Fruit fly (Drosophila melanogaster) whole organism, larva: ENCODE results near the gene CG46318.
A peak's percentile ranks its signal among the peaks of the same experiment; 100 is the strongest.

Experiments used
- noc ChIP-seq: fragments of 200-800 bp; sonication (Bioruptor generic); optimal IDR thresholded peaks from 3 replicates; lab custom pipeline; 2019; ENCODE audit warnings: missing biosample characterization, mild to moderate bottlenecking, missing genetic modification characterization, moderate library complexity

CG46318 gene

DNA sequence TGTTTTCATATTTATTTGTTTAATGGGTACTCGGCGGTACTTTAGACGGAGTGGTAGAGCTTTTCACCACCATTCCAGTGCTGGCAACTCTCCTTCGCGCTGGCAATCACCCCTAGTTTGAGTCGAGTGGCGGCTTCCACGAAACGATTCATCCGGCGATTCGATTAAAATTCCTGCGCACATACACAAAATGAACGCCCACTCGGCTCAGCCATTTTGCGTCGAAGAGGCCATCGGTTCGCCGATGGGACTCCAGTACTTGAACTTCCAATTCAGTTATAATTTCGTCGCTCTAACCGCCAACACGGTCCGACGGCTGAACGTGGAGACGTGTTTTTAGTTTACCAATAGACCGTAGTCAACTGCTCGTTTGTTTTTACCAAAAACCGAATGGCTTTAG, at the start of gene CG46318, which contains the start of gene ChT:
Gene CG46318, plus strand, starts transcription at position 273 of the 400 bp plus-strand sequence.
Gene ChT, plus strand, starts transcription at position 273 of the 400 bp plus-strand sequence.
- no peak for TF ChIP-seq noc

DNA sequence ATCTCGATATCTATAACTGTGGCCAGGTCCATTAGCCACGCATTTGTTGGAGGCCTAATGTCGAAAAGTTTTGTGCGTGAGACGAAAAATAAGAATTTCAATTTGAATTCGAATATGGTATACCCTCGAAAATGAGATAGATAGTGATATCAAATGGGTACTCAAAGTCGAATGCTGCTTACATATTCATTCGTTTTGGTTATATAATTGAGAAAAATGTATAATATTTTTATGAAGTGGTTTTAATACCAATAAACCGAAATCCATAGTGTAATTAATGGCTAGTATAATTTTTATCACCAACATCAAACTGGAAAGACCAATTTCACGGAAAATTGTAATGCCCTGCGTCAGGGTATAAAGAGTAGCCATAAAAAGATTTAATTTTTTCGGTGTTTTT, 47.3 kb upstream of the CG46318 start:
- TF ChIP-seq noc = no peak

DNA sequence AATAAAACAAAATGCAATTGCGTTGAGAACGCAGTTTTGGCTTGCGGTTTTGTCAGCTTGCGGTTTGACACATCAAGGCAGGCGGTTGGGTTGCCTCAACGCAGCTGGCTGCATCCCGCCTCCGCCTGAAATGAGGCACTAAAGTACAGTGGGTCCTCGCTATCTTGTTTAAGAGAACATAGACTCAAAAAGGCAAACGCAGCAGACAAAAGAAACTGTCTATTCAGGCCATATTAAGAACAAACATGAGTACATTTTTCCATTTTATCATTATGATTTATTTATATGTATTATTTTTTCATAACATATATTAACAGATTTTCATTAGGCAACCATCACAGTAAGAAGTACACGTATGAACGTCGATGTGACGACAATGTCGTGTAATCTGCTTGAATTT, 40.7 kb upstream of the CG46318 start:
- no peak for TF ChIP-seq noc

DNA sequence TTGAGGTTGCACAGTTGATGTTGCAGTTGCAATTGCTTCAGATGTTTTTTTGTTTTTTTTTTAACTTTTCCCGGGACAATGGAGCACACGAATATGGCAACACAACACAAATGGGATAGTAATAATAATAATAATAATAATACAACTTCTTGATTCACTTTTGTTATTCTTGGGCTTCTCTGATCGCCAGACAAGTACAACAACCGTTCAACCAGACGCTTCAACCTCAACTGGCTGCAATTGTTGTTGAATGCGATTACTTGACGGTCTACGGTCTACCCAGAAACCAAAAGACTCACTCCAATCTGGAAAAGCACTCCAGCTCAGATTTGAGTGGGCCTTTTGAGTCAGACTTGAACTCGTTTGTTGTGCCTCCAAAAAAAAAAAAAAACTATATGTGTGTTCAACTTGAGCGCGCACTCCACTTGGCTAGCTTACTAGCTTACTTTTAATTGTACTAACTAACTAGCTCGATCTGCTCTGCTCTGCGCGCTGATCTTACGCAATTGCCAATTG, 39.1 kb upstream of the CG46318 start, which contains the start of gene CG14301:
Gene CG14301, minus strand, starts transcription at position 216 of the 516 bp plus-strand sequence.
- no peak for TF ChIP-seq noc

DNA sequence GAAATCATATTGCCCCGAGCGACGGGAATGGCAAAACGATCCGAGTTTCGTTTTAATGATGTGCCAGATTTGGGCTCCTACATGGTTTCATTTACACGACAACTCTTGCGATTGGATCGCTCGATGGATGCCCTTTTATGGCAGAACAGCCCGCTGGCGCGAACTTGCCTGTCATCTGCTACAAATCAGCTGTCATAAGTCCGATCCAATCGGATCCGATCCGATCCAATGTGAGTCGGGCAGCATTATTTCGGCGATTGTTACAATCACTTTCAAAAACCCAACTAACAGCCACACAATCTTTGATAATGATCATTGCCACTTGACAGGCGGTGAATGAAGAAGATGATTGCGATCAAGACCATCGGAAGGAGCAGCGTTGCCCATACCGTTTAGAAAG, 36.8 kb upstream of the CG46318 start:
- TF ChIP-seq noc = no peak

DNA sequence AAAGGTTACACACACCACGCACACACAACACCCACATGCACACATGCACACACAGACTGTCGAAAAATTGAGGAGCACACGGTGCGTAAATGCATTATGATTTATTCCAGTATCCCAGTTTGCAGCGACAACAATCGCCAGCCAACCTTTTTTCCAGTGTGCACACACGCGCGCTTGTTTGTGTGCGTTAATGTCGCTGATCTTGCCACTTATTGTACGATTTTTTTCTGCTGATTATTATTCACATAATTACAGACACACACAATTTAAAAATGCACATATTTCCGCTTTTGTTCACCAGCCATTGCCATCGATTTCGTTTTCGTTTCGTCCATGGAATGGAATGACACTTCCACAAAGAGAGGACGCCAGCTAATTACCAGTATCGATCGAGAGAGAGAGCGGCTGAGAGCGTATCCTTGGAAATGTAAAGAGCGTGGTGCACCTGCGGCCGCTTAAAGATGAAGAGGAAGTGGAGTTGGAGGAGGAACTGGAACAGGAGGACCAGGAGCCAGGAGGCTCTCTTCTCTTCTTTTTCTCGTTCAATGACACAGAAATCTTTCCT, 21.9 kb upstream of the CG46318 start:
- no peak for TF ChIP-seq noc

DNA sequence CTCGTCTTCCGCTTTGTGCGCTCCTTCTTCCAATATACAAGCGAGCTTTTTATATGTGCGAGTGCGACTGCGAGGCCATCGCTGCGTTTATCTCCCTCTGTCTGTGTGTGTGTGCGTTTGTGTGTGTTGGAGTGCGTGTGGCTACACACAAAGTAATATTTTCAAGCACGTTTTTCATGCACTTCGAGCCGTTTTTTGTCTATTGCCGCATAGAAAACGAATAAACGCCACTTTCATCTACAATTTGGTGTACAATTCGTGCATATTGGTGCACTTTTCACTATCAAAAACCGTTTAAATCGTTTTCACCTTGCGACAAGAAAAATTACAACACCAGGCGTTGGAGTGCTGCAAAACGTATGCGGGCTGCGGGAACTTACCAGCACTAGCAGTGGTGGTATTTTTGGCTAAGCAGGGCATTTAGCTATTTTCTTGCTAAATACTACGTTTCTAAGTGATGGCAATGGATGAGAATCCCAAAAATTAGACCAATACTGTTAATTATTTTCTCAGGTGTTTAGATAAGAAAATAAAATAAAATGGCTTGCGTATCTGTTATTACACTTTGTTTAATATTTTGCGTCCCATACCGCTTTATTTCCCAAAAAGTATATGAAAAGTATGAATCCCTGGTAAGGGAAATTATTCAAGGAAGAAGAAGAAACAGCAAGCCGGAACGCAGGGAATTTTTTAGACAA, 21.3 kb upstream of the CG46318 start, which contains the start of the genes CG31224 and CstF64:
Gene CG31224, minus strand, starts transcription at position 365 of the 698 bp plus-strand sequence.
Gene CstF64, plus strand, starts transcription at position 674 of the 698 bp plus-strand sequence.
- TF ChIP-seq noc = peak; percentile 74

DNA sequence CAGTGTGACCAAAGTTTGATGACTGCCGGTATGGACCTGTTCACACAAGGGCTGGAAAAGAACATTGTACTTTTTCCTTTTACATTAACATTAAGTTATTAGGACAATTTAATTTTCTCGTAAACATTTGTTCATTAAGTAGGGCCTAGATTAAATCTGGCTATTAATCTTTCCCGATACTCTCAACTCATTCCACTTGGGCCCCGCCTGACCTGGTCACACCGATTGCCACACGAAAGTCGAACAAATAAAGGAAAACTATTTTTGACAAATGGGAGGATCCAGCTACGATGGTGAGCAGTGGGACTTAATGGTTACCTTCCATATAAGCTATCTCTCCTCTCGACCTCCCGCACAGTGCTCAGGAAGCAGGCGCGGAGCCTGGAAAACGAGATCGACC, 16.9 kb upstream of the CG46318 start, which contains the start of the genes Cpsf73 and Gos28:
Gene Cpsf73, minus strand, starts transcription at position 28 of the 400 bp plus-strand sequence.
Gene Gos28, plus strand, starts transcription at position 214 of the 400 bp plus-strand sequence.
- TF ChIP-seq noc = peak; percentile 29

DNA sequence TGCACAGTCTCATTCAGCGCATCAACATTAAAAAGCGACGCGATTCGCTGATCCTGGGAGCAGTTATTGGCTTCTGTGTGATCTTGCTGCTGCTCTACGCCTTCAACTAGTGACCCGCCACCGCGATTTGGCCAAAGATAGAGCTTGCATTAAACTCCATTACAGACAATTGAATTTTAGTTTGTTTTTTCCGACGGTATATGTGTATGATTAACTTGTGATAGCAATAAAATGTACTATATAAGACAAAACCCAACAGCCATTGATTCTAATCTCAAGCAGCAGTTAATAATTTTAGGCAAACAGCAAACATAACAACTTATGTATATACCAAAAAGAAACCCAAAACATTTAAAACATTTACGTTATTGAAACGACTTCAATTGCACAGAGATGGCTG, 15.3 kb upstream of the CG46318 start, which contains the start of gene CG31231:
Gene CG31231, plus strand, starts transcription at position 301 of the 400 bp plus-strand sequence.
- no peak for TF ChIP-seq noc

DNA sequence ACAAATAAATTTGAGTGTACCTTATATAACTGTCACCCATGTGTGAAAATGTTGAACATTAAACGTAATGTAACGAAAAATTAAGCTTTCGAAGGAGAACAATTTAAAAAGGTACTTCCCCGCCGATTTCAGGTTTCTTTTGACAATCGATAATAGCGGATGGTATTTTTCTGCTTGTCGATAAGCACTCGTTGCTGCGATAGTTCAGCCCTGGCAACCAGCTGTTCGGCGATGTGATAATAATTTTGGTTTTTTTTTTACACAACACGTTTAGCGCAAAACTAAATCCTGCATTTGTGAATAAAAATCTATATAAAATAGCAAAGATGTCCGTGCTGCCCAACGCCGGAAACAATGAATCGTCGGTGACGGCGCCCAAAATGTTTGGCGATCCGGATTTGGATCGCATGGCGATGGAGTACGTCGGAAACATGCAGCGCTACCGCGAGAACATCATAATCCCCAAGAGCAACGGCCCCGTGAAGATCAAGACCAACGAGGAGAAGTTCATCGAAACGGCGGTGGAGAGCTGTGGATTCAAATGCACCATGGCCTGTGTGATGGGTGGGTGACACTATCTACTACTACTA, 12.7 kb upstream of the CG46318 start, which contains the start of gene CG31229:
Gene CG31229, plus strand, starts transcription at position 194 of the 590 bp plus-strand sequence.
- TF ChIP-seq noc = no peak

DNA sequence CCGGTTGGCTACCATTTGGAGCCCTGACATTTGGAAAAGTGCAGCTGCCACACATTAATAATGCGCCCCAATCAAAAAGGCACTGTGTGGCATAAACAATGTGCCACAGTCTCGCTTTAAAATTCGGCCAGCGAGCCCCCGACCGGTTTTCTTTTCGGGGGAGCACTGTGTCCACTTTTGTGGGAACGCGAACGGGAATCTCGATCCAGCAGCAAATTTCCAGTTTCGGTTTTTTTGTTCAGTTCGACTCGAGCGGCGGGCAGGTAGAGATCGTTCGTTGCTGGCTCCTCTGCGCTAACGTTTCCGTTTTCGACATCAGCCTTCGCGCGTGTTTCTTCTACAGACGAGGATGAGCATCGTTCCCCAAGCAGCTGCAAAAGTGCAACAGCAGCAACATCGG, 11.3 kb upstream of the CG46318 start, which contains the start of gene CG7702:
Gene CG7702, plus strand, starts transcription at position 239 of the 400 bp plus-strand sequence.
- no peak for TF ChIP-seq noc

DNA sequence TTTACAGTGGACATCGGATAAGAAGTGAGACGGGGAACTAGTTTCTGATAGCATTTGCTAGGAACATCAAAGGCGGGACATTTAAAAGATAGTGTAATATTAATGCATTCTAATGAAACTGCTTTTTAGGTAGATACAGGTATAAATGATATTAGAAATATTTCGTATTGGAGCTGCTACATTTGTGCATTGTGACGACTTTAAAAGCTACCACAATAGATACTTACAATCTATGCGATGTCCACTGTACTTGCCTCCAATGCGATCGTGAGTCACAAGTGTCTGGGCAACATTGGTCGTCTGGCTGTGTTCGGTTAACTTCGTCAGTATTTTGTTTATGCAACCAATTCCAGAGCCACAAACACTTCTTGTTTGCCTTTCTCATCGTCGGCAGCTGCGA, 10.6 kb upstream of the CG46318 start:
- TF ChIP-seq noc = peak; percentile 55

DNA sequence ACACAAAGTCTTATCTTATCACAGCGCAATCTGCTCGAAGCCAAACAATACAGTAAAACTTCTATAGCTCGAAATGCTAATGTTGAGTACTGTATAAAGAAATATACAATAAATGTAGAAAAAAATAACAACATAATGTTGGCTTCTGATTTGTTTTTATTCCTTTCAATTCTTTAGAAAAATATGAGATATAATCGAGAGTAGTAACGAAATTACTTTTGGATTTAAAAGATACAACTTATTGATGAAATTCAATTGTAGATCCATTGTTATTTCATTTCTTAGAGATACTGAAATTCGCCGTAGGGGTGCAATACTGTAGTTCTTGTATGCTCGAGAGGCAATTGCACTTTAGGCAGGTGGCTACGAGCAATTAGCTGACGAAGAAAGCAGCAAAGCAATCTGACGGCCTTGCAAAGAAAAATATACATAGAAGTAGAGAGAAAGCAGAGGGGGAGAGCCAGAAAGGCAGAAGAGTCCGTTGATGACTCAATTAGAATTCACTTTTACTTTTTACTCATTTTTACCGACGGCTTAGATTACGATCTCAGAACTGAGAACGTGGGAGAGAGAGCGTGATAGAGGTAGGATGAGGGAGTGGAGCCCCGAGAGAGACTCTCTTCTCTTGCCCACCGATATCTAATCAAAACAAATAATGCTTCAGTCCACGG, 9.8 kb upstream of the CG46318 start:
- peak; percentile 79 for TF ChIP-seq noc

DNA sequence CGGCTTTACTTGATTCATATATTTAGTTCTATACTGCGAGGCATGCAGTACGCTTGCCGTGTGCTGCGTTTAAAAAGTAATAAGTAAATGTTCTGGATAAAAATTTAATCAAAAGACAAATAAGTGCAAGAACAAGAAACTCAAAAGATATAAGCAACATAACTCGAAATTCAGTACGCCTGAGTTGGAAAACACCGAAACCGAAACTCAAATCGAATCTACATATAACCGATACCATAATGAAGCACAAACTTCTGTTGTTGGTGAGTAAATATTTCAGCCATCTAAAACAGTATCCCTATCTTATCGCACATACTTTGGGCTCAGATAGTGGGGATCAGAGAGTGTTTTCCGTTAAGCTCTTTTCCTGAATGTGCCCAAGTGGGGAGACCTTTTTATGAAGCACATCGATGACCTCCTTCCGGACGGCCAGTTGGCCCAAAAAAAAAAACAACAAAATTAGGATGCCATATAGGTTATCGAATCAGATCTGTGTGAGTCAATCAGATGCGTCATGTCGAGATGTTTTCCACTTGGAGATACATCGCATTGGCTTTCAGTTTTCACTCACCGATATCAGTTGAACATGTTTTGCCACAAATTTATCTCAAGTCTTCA, 9.2 kb upstream of the CG46318 start, which contains the start of gene CG31230:
Gene CG31230, plus strand, starts transcription at position 568 of the 618 bp plus-strand sequence.
- peak; percentile 54 for TF ChIP-seq noc

DNA sequence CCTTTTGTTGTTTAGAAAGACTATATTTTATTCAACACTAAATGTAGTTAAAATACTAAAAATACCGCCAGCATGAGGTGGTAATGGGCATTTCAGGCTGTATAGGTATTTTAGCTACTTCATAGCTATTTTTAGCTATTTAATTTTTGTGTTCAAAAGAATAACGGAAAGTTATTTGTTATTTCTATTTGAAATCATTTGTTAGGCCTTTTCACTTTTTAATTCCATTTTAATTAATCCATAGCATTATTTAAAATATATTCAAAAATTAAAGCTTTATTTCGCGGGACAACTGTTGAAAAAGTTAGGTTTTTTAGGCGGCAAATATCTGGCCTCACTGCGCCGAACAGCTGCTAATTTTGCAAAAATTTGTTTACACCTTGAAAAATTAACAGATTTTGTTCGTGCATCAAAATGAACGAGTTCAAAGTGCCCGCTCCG, 2.9 kb upstream of the CG46318 start, which contains the start of the genes dind and CG7706:
Gene dind, minus strand, starts transcription at position 40 of the 441 bp plus-strand sequence.
Gene CG7706, plus strand, starts transcription at position 319 of the 441 bp plus-strand sequence.
- no peak for TF ChIP-seq noc
